Fruit fly (Drosophila melanogaster): ENCODE data around the gene Scsalpha1.
A peak's percentile ranks its signal among the peaks of the same experiment; 100 is the strongest.

The Scsalpha1 gene

DNA sequence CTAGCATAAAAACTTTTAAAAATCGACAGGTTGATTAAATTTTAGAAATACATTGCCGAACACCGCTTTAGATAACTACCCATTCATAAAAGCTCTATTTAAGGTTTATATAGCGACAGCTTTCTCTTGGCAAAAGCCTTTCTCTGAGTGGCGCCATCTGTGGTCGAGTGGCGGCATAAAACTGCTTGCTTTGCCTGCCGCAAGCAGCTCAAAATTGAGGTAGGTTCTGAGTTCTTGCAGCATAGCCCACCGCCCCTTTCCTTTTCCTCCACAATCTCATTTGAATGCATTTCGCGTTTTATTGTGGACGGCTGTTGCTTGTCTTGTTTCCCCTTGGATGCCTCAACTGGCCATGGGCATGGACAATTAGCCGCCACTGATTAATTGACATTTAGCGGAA lies 46.2 kb upstream of the Scsalpha1 start (continued):
- TF ChIP-seq Met (GFP tag; optimal IDR thresholded peaks at IDR 0.05) (peak; percentile 61), Lpt (GFP tag; optimal IDR thresholded peaks at IDR 0.05) (no peak), CG31627 (GFP tag; optimal IDR thresholded peaks at IDR 0.05) (peak; percentile 42), CG32006 (GFP tag; optimal IDR thresholded peaks at IDR 0.05) (peak; percentile 5), pdm3 (GFP tag; optimal IDR thresholded peaks at IDR 0.05) (peak; percentile 56), CG16779 (tag; optimal IDR thresholded peaks at IDR 0.05) (no peak), Ets21C (GFP tag; optimal IDR thresholded peaks at IDR 0.05) (peak; percentile 2), fd59A (GFP tag; optimal IDR thresholded peaks at IDR 0.05) (peak; percentile 14), Eip75B (GFP tag; optimal IDR thresholded peaks at IDR 0.05) (peak; percentile 40), Sox14 (GFP tag; optimal IDR thresholded peaks at IDR 0.05) (peak; percentile 32), Smox (GFP tag; optimal IDR thresholded peaks at IDR 0.05) (peak; percentile 33), achi (GFP tag; optimal IDR thresholded peaks at IDR 0.05) (no peak), CG11902 (GFP tag; optimal IDR thresholded peaks at IDR 0.05) (no peak), Blimp-1 (GFP tag; optimal IDR thresholded peaks at IDR 0.05) (no peak), esn (GFP tag; optimal IDR thresholded peaks at IDR 0.05) (peak; percentile 60), eg (GFP tag; IDR thresholded peaks at IDR 0.05) (0 out of 3 replicates have a peak, but pooled peaks have one; percentile 10), Eip93F (GFP tag; optimal IDR thresholded peaks at IDR 0.05) (no peak), CG3032 (tag; optimal IDR thresholded peaks at IDR 0.05) (no peak), vri (GFP tag; optimal IDR thresholded peaks at IDR 0.05) (peak; percentile 56), net (GFP tag; optimal IDR thresholded peaks at IDR 0.05) (no peak), CG10669 (GFP tag; optimal IDR thresholded peaks at IDR 0.05) (no peak), topi (GFP tag; optimal IDR thresholded peaks at IDR 0.05) (no peak), acj6 (GFP tag; optimal IDR thresholded peaks at IDR 0.05) (peak; percentile 18)

DNA sequence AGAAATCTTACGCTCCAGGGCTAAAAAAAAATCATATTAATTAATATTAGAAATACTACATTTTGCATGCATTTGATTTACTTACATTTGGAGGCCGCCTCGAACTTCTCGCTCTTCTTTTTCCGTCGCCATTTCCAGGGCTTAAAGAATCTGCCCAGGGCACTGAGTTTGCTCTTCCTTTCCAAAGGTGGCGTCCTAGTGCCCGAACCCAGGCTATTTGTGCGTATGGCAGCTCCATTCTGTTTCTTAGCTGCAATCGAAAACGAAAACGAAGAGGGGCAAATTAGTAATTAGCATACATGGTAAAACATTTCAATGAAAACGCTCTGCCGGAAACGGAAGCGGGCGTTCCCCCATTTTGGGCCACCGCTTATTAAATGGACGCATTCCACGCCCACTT lies 44.9 kb upstream of the Scsalpha1 start:
- TF ChIP-seq fkh (GFP tag; optimal IDR thresholded peaks at IDR 0.05) (no peak), CG16779 (tag; optimal IDR thresholded peaks at IDR 0.05) (no peak), OdsH (GFP tag; optimal IDR thresholded peaks at IDR 0.05) (no peak), CG6792 (GFP tag; optimal IDR thresholded peaks at IDR 0.05) (no peak), CG4318 (GFP tag; optimal IDR thresholded peaks at IDR 0.05) (no peak), CG1621 (tag; optimal IDR thresholded peaks at IDR 0.05) (no peak), Eip75B (GFP tag; optimal IDR thresholded peaks at IDR 0.05) (no peak), Hr38 (GFP tag; optimal IDR thresholded peaks at IDR 0.05) (no peak)

DNA sequence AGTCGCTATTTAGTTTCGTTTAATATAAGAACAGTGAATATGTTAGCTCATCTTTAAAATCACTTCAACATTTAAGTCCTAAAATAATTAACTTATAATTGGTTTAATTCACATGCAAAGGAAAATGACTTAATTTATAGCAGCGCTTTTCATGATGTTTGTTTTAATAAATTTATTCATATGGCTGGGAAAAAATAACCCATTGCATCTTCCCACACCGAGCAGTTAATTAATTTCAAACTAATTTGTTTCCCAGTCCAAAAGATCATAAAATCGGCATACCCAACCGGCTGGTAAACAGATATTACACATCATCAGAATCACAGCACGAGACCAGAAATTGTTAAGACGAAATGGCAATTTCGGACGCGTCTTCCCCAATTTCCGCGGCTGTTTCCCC lies 43.2 kb upstream of the Scsalpha1 start:
- peak; percentile 13 for TF ChIP-seq CG11762 (GFP tag; optimal IDR thresholded peaks at IDR 0.05; ENCODE audit: insufficient read depth)
- peak; percentile 76 for TF ChIP-seq Eip78C (GFP tag)
- peak; percentile 71 for TF ChIP-seq CG32006 (GFP tag; optimal IDR thresholded peaks at IDR 0.05)
- TF ChIP-seq Sox14 (GFP tag; optimal IDR thresholded peaks at IDR 0.05), result peak; percentile 58
- TF ChIP-seq CG6808 (GFP tag; optimal IDR thresholded peaks at IDR 0.05), result no peak
- peak; percentile 18 for TF ChIP-seq OdsH (GFP tag; optimal IDR thresholded peaks at IDR 0.05)
- no peak for TF ChIP-seq CG6854 (GFP tag; optimal IDR thresholded peaks at IDR 0.05)
- TF ChIP-seq cyc (GFP tag; optimal IDR thresholded peaks at IDR 0.05), result peak; percentile 14
- TF ChIP-seq ss (GFP tag; optimal IDR thresholded peaks at IDR 0.05), result no peak
- peak; percentile 23 for TF ChIP-seq dac (GFP tag; optimal IDR thresholded peaks at IDR 0.05)
- TF ChIP-seq Sox102F (GFP tag; optimal IDR thresholded peaks at IDR 0.05), result peak; percentile 35
- peak; percentile 45 for TF ChIP-seq esn (GFP tag; optimal IDR thresholded peaks at IDR 0.05)
- TF ChIP-seq CG31627 (GFP tag; optimal IDR thresholded peaks at IDR 0.05), result peak; percentile 58
- TF ChIP-seq CG4318 (GFP tag; optimal IDR thresholded peaks at IDR 0.05), result peak; percentile 49
- TF ChIP-seq CG8632 (GFP tag; optimal IDR thresholded peaks at IDR 0.05), result peak; percentile 14
- TF ChIP-seq CG3919 (GFP tag; optimal IDR thresholded peaks at IDR 0.05), result no peak
- TF ChIP-seq Sox15 (GFP tag; optimal IDR thresholded peaks at IDR 0.05), result no peak
- TF ChIP-seq Hr4 (GFP tag; optimal IDR thresholded peaks at IDR 0.05), result peak; percentile 72
- no peak for TF ChIP-seq CG11902 (GFP tag; optimal IDR thresholded peaks at IDR 0.05)
- TF ChIP-seq fd59A (GFP tag; optimal IDR thresholded peaks at IDR 0.05), result no peak
- TF ChIP-seq net (GFP tag; optimal IDR thresholded peaks at IDR 0.05), result no peak
- TF ChIP-seq Eip93F (GFP tag; optimal IDR thresholded peaks at IDR 0.05), result no peak
- peak; percentile 20 for TF ChIP-seq CG34406 (GFP tag; optimal IDR thresholded peaks at IDR 0.05)
- TF ChIP-seq svp (GFP tag), result no peak
- TF ChIP-seq Met (GFP tag; optimal IDR thresholded peaks at IDR 0.05), result peak; percentile 33
- TF ChIP-seq Hr38 (GFP tag; optimal IDR thresholded peaks at IDR 0.05), result no peak
- no peak for TF ChIP-seq CG6276 (GFP tag; optimal IDR thresholded peaks at IDR 0.05)
- TF ChIP-seq salr (GFP tag; optimal IDR thresholded peaks at IDR 0.05), result peak in 1 of 2 experiments; percentile 43
- TF ChIP-seq Lpt (GFP tag; optimal IDR thresholded peaks at IDR 0.05), result no peak
- no peak; the same call in 1 of the 2 replicates for TF ChIP-seq Gug (GFP tag; IDR thresholded peaks at IDR 0.05)
- TF ChIP-seq Hr39 (GFP tag; optimal IDR thresholded peaks at IDR 0.05), result peak; percentile 53
- peak; percentile 44 for TF ChIP-seq pdm3 (GFP tag; optimal IDR thresholded peaks at IDR 0.05)
- no peak for TF ChIP-seq CG1621 (tag; optimal IDR thresholded peaks at IDR 0.05)
